Fruit fly (Drosophila melanogaster) whole organism, embryonic: ENCODE results near the gene CG15286.

Source experiments
- Bteb2 ChIP-seq: fragments of 200-800 bp; sonication (Bioruptor generic); optimal IDR thresholded peaks from 2 replicates; lab custom pipeline; 2016; ENCODE audit warnings: missing biosample characterization, missing genetic modification characterization
- CG10543 ChIP-seq: fragments of 200-800 bp; sonication (Bioruptor generic); optimal IDR thresholded peaks from 3 replicates; lab custom pipeline; 2017; ENCODE audit warnings: missing biosample characterization, mild to moderate bottlenecking, missing genetic modification characterization, moderate library complexity
- CG10959 ChIP-seq: fragments of 200-800 bp; sonication (Bioruptor generic); IDR thresholded peaks from 2 replicates; pipeline ENCODE4 v1.3.6; 2022; ENCODE audit warnings: missing biosample characterization, missing genetic modification characterization
- CG12104 ChIP-seq: fragments of 200-800 bp; sonication (Bioruptor generic); optimal IDR thresholded peaks from 3 replicates; lab custom pipeline; 2016; ENCODE audit warnings: missing biosample characterization, missing genetic modification characterization
- CG12155 ChIP-seq: fragments of 200-800 bp; sonication (Bioruptor generic); optimal IDR thresholded peaks from 3 replicates; lab custom pipeline; 2016; ENCODE audit warnings: missing biosample characterization, missing genetic modification characterization
- CG1233 ChIP-seq: fragments of 200-800 bp; sonication (Bioruptor generic); optimal IDR thresholded peaks from 4 replicates; lab custom pipeline; 2018; ENCODE audit warnings: missing biosample characterization, mild to moderate bottlenecking, missing genetic modification characterization
- CG14050 ChIP-seq: fragments of 200-800 bp; sonication (Bioruptor generic); IDR thresholded peaks from 3 replicates; pipeline ENCODE4 v1.3.6; 2022; ENCODE audit warnings: missing biosample characterization, missing genetic modification characterization
- CG14667 ChIP-seq: fragments of 200-800 bp; sonication (Bioruptor generic); IDR thresholded peaks from 2 replicates; pipeline ENCODE4 v1.3.6; 2022; ENCODE audit warnings: missing biosample characterization, missing genetic modification characterization
- CG14710 ChIP-seq: fragments of 200-800 bp; sonication (Bioruptor generic); optimal IDR thresholded peaks from 3 replicates; lab custom pipeline; 2019; ENCODE audit warnings: missing biosample characterization, mild to moderate bottlenecking, missing genetic modification characterization, moderate library complexity
- CG14860 ChIP-seq: fragments of 200-800 bp; sonication (Bioruptor generic); IDR thresholded peaks from 3 replicates; pipeline ENCODE4 v1.3.6; 2022; ENCODE audit warnings: missing biosample characterization, missing genetic modification characterization; ENCODE audit not compliant: partially characterized antibody
- CG15269 ChIP-seq: fragments of 200-800 bp; sonication (Bioruptor generic); optimal IDR thresholded peaks from 2 replicates; lab custom pipeline; 2018; ENCODE audit warnings: missing biosample characterization, mild to moderate bottlenecking, missing genetic modification characterization, moderate library complexity
- CG16863 ChIP-seq: fragments of 200-800 bp; sonication (Bioruptor generic); optimal IDR thresholded peaks from 3 replicates; lab custom pipeline; 2016; ENCODE audit warnings: missing biosample characterization, missing genetic modification characterization
- CG17385 ChIP-seq: fragments of 200-800 bp; sonication (Bioruptor generic); optimal IDR thresholded peaks from 3 replicates; lab custom pipeline; 2018; ENCODE audit warnings: missing biosample characterization, mild to moderate bottlenecking, missing genetic modification characterization
- CG17802 ChIP-seq: fragments of 200-800 bp; sonication (Bioruptor generic); optimal IDR thresholded peaks from 2 replicates; lab custom pipeline; 2018; ENCODE audit warnings: missing biosample characterization, mild to moderate bottlenecking, missing genetic modification characterization, moderate library complexity
- CG17912 ChIP-seq: fragments of 200-800 bp; sonication (Bioruptor generic); optimal IDR thresholded peaks from 2 replicates; lab custom pipeline; 2018; ENCODE audit warnings: missing biosample characterization, mild to moderate bottlenecking, missing genetic modification characterization
- CG18011 ChIP-seq: fragments of 200-800 bp; sonication (Bioruptor generic); optimal IDR thresholded peaks from 2 replicates; lab custom pipeline; 2017; ENCODE audit warnings: missing biosample characterization, missing genetic modification characterization, mild to moderate bottlenecking, moderate library complexity, missing genotype
- CG18262 ChIP-seq: fragments of 200-800 bp; optimal IDR thresholded peaks from 3 replicates; lab custom pipeline; 2019; ENCODE audit warnings: missing biosample characterization, mild to moderate bottlenecking, missing genetic modification characterization, moderate library complexity
- CG18476 ChIP-seq: fragments of 200-800 bp; sonication (Bioruptor generic); optimal IDR thresholded peaks from 2 replicates; lab custom pipeline; 2016; ENCODE audit warnings: missing biosample characterization, mild to moderate bottlenecking, missing genetic modification characterization
- CG2202 ChIP-seq: fragments of 200-800 bp; sonication (Bioruptor generic); optimal IDR thresholded peaks from 2 replicates; lab custom pipeline; 2018; ENCODE audit warnings: missing biosample characterization, mild to moderate bottlenecking, missing genetic modification characterization
- CG30403 ChIP-seq: fragments of 200-800 bp; sonication (Bioruptor generic); optimal IDR thresholded peaks from 3 replicates; lab custom pipeline; 2016; ENCODE audit warnings: missing biosample characterization, missing genetic modification characterization
- CG3065 ChIP-seq: fragments of 200-800 bp; sonication (Bioruptor generic); optimal IDR thresholded peaks from 2 replicates; lab custom pipeline; 2016; ENCODE audit warnings: missing biosample characterization, missing genetic modification characterization
- CG34422 ChIP-seq: fragments of 200-800 bp; sonication (Bioruptor generic); IDR thresholded peaks from 3 replicates; pipeline ENCODE4 v1.3.6; 2022; ENCODE audit warnings: missing biosample characterization, missing genetic modification characterization
- CG43689 ChIP-seq: fragments of 200-800 bp; sonication (Bioruptor generic); IDR thresholded peaks from 2 replicates; pipeline ENCODE4 v1.3.6; 2022; ENCODE audit warnings: missing biosample characterization, missing genetic modification characterization
- CG7987 ChIP-seq: fragments of 200-800 bp; sonication (Bioruptor generic); optimal IDR thresholded peaks from 2 replicates; lab custom pipeline; 2018; ENCODE audit warnings: missing biosample characterization, mild to moderate bottlenecking, missing genetic modification characterization, moderate library complexity
- CG9437 ChIP-seq: fragments of 200-800 bp; sonication (Bioruptor generic); optimal IDR thresholded peaks from 2 replicates; lab custom pipeline; 2018; ENCODE audit warnings: missing biosample characterization, mild to moderate bottlenecking, missing genetic modification characterization
- CHES-1-like ChIP-seq: fragments of 200-800 bp; sonication (Bioruptor generic); optimal IDR thresholded peaks from 2 replicates; lab custom pipeline; 2016; ENCODE audit warnings: missing biosample characterization, missing genetic modification characterization
- CTCF ChIP-seq: fragments of 200-800 bp; sonication (Bioruptor generic); optimal IDR thresholded peaks from 2 replicates; lab custom pipeline; 2017; ENCODE audit warnings: missing biosample characterization, mild to moderate bottlenecking, missing genetic modification characterization, moderate library complexity
- Camta ChIP-seq: fragments of 200-800 bp; sonication (Bioruptor generic); optimal IDR thresholded peaks from 2 replicates; lab custom pipeline; 2016; ENCODE audit warnings: missing biosample characterization, missing genetic modification characterization
- CkIIα-i1 ChIP-seq: fragments of 200-800 bp; sonication (Bioruptor generic); IDR thresholded peaks from 2 replicates; pipeline ENCODE4 v1.3.6; 2022; ENCODE audit warnings: missing biosample characterization, missing genetic modification characterization
- D19B ChIP-seq: fragments of 200-800 bp; sonication (Bioruptor generic); optimal IDR thresholded peaks from 2 replicates; lab custom pipeline; 2017; ENCODE audit warnings: missing biosample characterization, mild to moderate bottlenecking, missing genetic modification characterization
- Dip2 ChIP-seq: fragments of 200-800 bp; sonication (Bioruptor generic); IDR thresholded peaks from 2 replicates; pipeline ENCODE4 v1.3.6; 2022; ENCODE audit warnings: missing biosample characterization, missing genetic modification characterization
- Gsc ChIP-seq: fragments of 200-800 bp; sonication (Bioruptor generic); IDR thresholded peaks from 2 replicates; pipeline ENCODE4 v1.3.6; 2022; ENCODE audit warnings: missing biosample characterization, missing genetic modification characterization
- Gug ChIP-seq: fragments of 200-800 bp; sonication (Bioruptor generic); IDR thresholded peaks from 4 replicates; pipeline ENCODE4 v1.3.6; 2022; ENCODE audit warnings: missing biosample characterization, missing genetic modification characterization
- HHEX ChIP-seq: fragments of 200-800 bp; sonication (Bioruptor generic); optimal IDR thresholded peaks from 3 replicates; lab custom pipeline; 2017; ENCODE audit warnings: missing biosample characterization, mild to moderate bottlenecking, missing genetic modification characterization, missing genetic modification reagents
- Hr78 ChIP-seq, 2 experiments: fragments of 200-800 bp in 1 of 2; fragments of >200 bp in 1 of 2; sonication (Bioruptor generic) in 1 of 2; optimal IDR thresholded peaks; 2 replicates each; lab custom pipeline; 2017 to 2019; ENCODE audit warnings: missing biosample characterization in 2 of 2, missing genetic modification characterization in 2 of 2, mild to moderate bottlenecking in 1 of 2, moderate library complexity in 1 of 2
- Lpt ChIP-seq: fragments of >200 bp; optimal IDR thresholded peaks from 2 replicates; lab custom pipeline; 2018; ENCODE audit warnings: missing biosample characterization, missing genetic modification characterization
- MESR4 ChIP-seq: fragments of 200-800 bp; sonication (Bioruptor generic); optimal IDR thresholded peaks from 2 replicates; lab custom pipeline; 2018; ENCODE audit warnings: missing biosample characterization, mild to moderate bottlenecking, missing genetic modification characterization, moderate library complexity
- NC2α ChIP-seq: fragments of 200-800 bp; sonication (Bioruptor generic); optimal IDR thresholded peaks from 2 replicates; lab custom pipeline; 2016; ENCODE audit warnings: missing biosample characterization, missing genetic modification characterization
- Optix ChIP-seq: fragments of 200-800 bp; sonication (Bioruptor generic); IDR thresholded peaks from 3 replicates; pipeline ENCODE4 v1.3.6; 2022; ENCODE audit warnings: missing biosample characterization, missing genetic modification characterization
- Rx ChIP-seq: fragments of 200-800 bp; sonication (Bioruptor generic); IDR thresholded peaks from 2 replicates; pipeline ENCODE4 v1.3.6; 2022; ENCODE audit warnings: missing biosample characterization, missing genetic modification characterization
- Ssrp ChIP-seq: fragments of 200-800 bp; sonication (Bioruptor generic); optimal IDR thresholded peaks from 2 replicates; lab custom pipeline; 2018; ENCODE audit warnings: missing biosample characterization, mild to moderate bottlenecking, missing genetic modification characterization, moderate library complexity
- TFAM ChIP-seq: fragments of 200-800 bp; sonication (Bioruptor generic); optimal IDR thresholded peaks from 2 replicates; lab custom pipeline; 2017; ENCODE audit warnings: missing biosample characterization, missing genetic modification characterization, inconsistent platforms
- Xrp1 ChIP-seq: fragments of 200-800 bp; sonication (Bioruptor generic); IDR thresholded peaks from 2 replicates; pipeline ENCODE4 v1.3.6; 2022; ENCODE audit warnings: missing biosample characterization, missing genetic modification characterization
- al ChIP-seq: fragments of 200-800 bp; sonication (Bioruptor generic); IDR thresholded peaks from 2 replicates; pipeline ENCODE4 v1.3.6; 2022; ENCODE audit warnings: missing biosample characterization, missing genetic modification characterization
- ap ChIP-seq: fragments of 200-800 bp; sonication (Bioruptor generic); IDR thresholded peaks from 2 replicates; pipeline ENCODE4 v1.3.6; 2022; ENCODE audit warnings: missing biosample characterization, missing genetic modification characterization
- fd3F ChIP-seq: fragments of 200-800 bp; sonication (Bioruptor generic); optimal IDR thresholded peaks from 2 replicates; lab custom pipeline; 2018; ENCODE audit warnings: missing biosample characterization, mild to moderate bottlenecking, missing genetic modification characterization, moderate library complexity
- gt ChIP-seq: fragments of 200-800 bp; sonication (Bioruptor generic); IDR thresholded peaks from 2 replicates; pipeline ENCODE4 v1.3.6; 2022; ENCODE audit warnings: missing biosample characterization, missing genetic modification characterization
- inv ChIP-seq: fragments of 200-800 bp; sonication (Bioruptor generic); IDR thresholded peaks from 2 replicates; pipeline ENCODE4 v1.3.6; 2022; ENCODE audit warnings: missing biosample characterization, missing genetic modification characterization; ENCODE audit not compliant: partially characterized antibody
- jigr1 ChIP-seq: fragments of 200-800 bp; sonication (Bioruptor generic); IDR thresholded peaks from 3 replicates; pipeline ENCODE4 v1.3.6; 2022; ENCODE audit warnings: missing biosample characterization, missing genetic modification characterization
- pzg ChIP-seq: fragments of 200-800 bp; sonication (Bioruptor generic); optimal IDR thresholded peaks from 3 replicates; lab custom pipeline; 2018; ENCODE audit warnings: missing biosample characterization, mild to moderate bottlenecking, missing genetic modification characterization, moderate library complexity
- ranshi ChIP-seq: fragments of 200-800 bp; sonication (Bioruptor generic); IDR thresholded peaks from 2 replicates; pipeline ENCODE4 v1.3.6; 2022; ENCODE audit warnings: missing biosample characterization, missing genetic modification characterization
- tin ChIP-seq: fragments of 200-800 bp; sonication (Bioruptor generic); optimal IDR thresholded peaks from 3 replicates; lab custom pipeline; 2016; ENCODE audit warnings: missing biosample characterization, missing genetic modification characterization
- zfh2 ChIP-seq: fragments of 200-800 bp; sonication (Bioruptor generic); optimal IDR thresholded peaks from 2 replicates; lab custom pipeline; 2016; ENCODE audit warnings: missing biosample characterization, missing genetic modification characterization

CG15286 gene

DNA sequence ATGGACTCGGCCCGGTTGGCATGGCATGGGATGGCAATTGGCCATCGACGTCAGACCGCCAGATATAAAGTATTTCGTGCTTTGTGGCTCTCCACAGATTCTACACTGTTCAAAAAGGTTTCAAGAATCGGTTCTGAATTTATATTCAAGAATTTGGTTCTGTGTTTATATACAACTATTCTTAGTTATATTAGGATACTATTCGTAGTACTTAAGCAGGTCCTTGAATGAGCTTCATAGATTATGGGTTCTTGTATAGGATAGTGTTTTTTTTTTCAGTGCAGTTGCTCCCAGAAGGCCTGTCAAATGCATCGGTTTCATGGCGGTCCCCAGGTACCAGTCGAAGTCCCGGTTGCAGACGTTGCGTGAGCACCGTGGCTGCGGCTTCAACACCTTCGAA, 48.5 kb downstream of the CG15286 start (continued):
- TF ChIP-seq HHEX (GFP tag; lab: Kevin White, UChicago), result no peak
- TF ChIP-seq CG9437 (GFP tag; lab: Kevin White, UChicago), result no peak
- no peak for TF ChIP-seq NC2α (GFP tag; lab: Kevin White, UChicago)
- TF ChIP-seq Xrp1, result peak; percentile 56; the same call in 1 of the 2 replicates
- 0 out of 2 replicates have a peak, but pooled peaks have one; percentile 18 for TF ChIP-seq gt (GFP tag; lab: Robert Waterston, UW)
- no peak for TF ChIP-seq CG2202 (tag; lab: Kevin White, UChicago)
- no peak for TF ChIP-seq CG16863 (GFP tag; lab: Kevin White, UChicago)
- TF ChIP-seq D19B (GFP tag; lab: Kevin White, UChicago), result no peak
- no peak for TF ChIP-seq Hr78 (GFP tag; optimal IDR thresholded peaks at IDR 0.05; lab: Kevin White, UChicago)
- no peak for TF ChIP-seq tin
- TF ChIP-seq jigr1 (GFP tag; lab: Robert Waterston, UW), result no peak
- peak; percentile 32; the same call in 1 of the 2 replicates for TF ChIP-seq ranshi
- no peak for TF ChIP-seq CG43689
- TF ChIP-seq al (GFP tag; lab: Robert Waterston, UW), result no peak
- peak; percentile 2 for TF ChIP-seq Ssrp (tag; lab: Kevin White, UChicago)
- no peak for TF ChIP-seq Bteb2 (GFP tag; lab: Kevin White, UChicago)
- TF ChIP-seq CG17802 (tag; lab: Kevin White, UChicago), result no peak
- no peak for TF ChIP-seq CG17912 (GFP tag; lab: Kevin White, UChicago)
- peak; percentile 14 for TF ChIP-seq CG30403 (GFP tag; lab: Kevin White, UChicago)
- no peak for TF ChIP-seq Camta
- no peak for TF ChIP-seq Dip2 (GFP tag; lab: Robert Waterston, UW)
- no peak for TF ChIP-seq CG1233 (GFP tag; lab: Kevin White, UChicago)
- TF ChIP-seq CTCF, result no peak
- TF ChIP-seq CG18476 (GFP tag; lab: Kevin White, UChicago), result no peak
- TF ChIP-seq CG15269 (tag; lab: Kevin White, UChicago), result no peak
- TF ChIP-seq CG18262, result peak; percentile 45
- TF ChIP-seq fd3F, result no peak
- TF ChIP-seq pzg (GFP tag; lab: Kevin White, UChicago), result no peak
- no peak for TF ChIP-seq Rx (GFP tag; lab: Robert Waterston, UW)
- TF ChIP-seq TFAM (GFP tag; lab: Kevin White, UChicago), result no peak
- TF ChIP-seq CG12104 (GFP tag; lab: Kevin White, UChicago), result no peak
- 0 out of 2 replicates have a peak, but pooled peaks have one; percentile 37 for TF ChIP-seq CG10959 (GFP tag; lab: Robert Waterston, UW)
- TF ChIP-seq CG3065, result no peak
- no peak for TF ChIP-seq Gug (GFP tag; lab: Robert Waterston, UW)
- no peak for TF ChIP-seq MESR4 (GFP tag; lab: Kevin White, UChicago)
- no peak for TF ChIP-seq CG14667 (GFP tag; lab: Robert Waterston, UW)
- TF ChIP-seq CG7987, result no peak
- TF ChIP-seq ap (GFP tag; lab: Robert Waterston, UW), result no peak
- TF ChIP-seq zfh2, result no peak
- TF ChIP-seq CG18011 (GFP tag; lab: Kevin White, UChicago), result no peak
- no peak for TF ChIP-seq CHES-1-like (GFP tag; lab: Kevin White, UChicago)
- TF ChIP-seq CG10543 (GFP tag; lab: Kevin White, UChicago), result no peak
- TF ChIP-seq CG14050 (GFP tag; lab: Robert Waterston, UW), result no peak
- TF ChIP-seq CG17385 (GFP tag; lab: Kevin White, UChicago), result no peak
- TF ChIP-seq Lpt (GFP tag; lab: Kevin White, UChicago), result no peak
- peak; percentile 36 for TF ChIP-seq CG14710
- TF ChIP-seq Gsc (GFP tag; lab: Robert Waterston, UW), result no peak
- TF ChIP-seq inv, result no peak
- TF ChIP-seq CG12155, result no peak
- TF ChIP-seq CG34422 (GFP tag; lab: Robert Waterston, UW), result no peak
- TF ChIP-seq Optix (GFP tag; lab: Robert Waterston, UW), result no peak
- TF ChIP-seq CG14860 (GFP tag; lab: Robert Waterston, UW), result no peak
- TF ChIP-seq CkIIα-i1 (GFP tag; lab: Robert Waterston, UW), result no peak
